Worm (Caenorhabditis elegans) whole organism, L4/young adult: ENCODE measurements around the gene pals-26.

ENCODE experiments used
- W03F9.2 ChIP-seq: fragments of 150-350 bp; optimal IDR thresholded peaks from 2 replicates; lab custom pipeline; 2014; ENCODE audit warnings: missing biosample characterization, missing genetic modification characterization
- dao-5 ChIP-seq: sonication (generic microtip); optimal IDR thresholded peaks from 2 replicates; lab custom pipeline; 2016; ENCODE audit warnings: missing genotype, missing genetic modification characterization, moderate library complexity, missing compliant biosample characterization
- him-1 ChIP-seq: sonication (generic microtip); optimal IDR thresholded peaks from 2 replicates; lab custom pipeline; 2016; ENCODE audit warnings: missing genotype, missing genetic modification reagents, missing genetic modification characterization, missing compliant biosample characterization

Gene pals-26

DNA sequence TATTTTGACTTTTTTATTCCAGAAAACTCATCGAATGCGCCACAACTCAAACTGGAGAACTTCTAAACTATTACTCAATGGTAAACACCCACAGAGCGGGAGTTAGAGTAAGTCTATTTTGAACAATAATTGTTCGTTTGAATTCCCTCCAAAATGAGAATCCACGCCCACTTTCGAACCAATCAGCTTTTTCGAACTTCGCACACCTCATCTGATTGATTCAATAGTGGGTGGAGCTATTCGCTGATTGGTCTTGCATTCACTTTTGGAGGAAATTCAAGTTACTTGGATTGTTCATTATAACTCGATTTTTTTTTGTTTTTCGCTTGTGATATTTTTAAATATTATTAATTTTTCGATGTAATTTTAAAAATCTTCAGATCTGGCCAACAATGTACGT, 20.9 kb downstream of the pals-26 start:
- TF ChIP-seq him-1 (tag; lab: Kevin White, UChicago) (no peak), dao-5 (tag; lab: Kevin White, UChicago) (no peak), W03F9.2 (tag; lab: Kevin White, UChicago) (no peak)

DNA sequence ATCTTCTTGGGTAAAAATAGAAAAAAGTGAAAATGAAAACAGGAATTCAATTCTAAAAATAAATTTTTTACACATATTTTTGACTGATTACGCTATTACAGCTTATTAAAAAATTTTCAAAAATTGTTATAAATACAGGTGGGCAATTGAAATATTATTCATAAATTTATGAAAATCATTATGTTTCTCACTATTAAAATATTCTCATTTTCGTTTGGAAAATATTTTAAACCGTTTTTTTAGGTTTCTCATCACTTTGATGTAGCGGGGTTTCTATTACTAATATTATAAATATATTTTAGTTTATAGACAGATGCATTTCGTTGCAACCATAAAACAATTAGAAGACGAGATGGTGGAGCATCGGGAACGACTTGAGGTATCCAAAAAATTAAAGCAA, 22.2 kb downstream of the pals-26 start, which contains the start of gene R07E5.5:
R07E5.5 (plus strand) TSS at position 301 of the 400 bp plus-strand sequence.
- no peak for TF ChIP-seq dao-5 (tag; lab: Kevin White, UChicago)
- no peak for TF ChIP-seq him-1 (tag; lab: Kevin White, UChicago)
- TF ChIP-seq W03F9.2 (tag; lab: Kevin White, UChicago), result no peak

DNA sequence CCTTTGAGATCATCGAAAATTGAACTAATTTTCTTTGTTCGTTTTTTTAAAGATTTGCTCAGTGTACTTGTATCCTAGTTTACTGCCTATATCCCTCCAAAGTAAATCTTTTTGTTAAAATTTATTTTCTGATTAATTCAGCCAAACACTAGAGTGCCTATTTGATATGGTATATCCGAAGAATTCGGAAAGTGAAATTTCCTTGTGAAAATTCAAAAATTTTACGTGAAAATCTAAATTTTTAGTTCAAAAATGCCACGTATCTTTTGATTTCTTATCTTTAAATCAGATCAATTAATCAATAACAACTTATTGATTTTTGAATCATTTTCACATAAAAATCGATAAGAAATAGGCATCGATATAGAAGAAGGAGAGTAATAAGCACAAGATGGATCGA, 23.5 kb downstream of the pals-26 start, which contains the start of gene R07E5.6:
R07E5.6 (plus strand) TSS at position 301 of the 400 bp plus-strand sequence.
- TF ChIP-seq him-1 (tag; lab: Kevin White, UChicago) (no peak), dao-5 (tag; lab: Kevin White, UChicago) (no peak), W03F9.2 (tag; lab: Kevin White, UChicago) (no peak)

DNA sequence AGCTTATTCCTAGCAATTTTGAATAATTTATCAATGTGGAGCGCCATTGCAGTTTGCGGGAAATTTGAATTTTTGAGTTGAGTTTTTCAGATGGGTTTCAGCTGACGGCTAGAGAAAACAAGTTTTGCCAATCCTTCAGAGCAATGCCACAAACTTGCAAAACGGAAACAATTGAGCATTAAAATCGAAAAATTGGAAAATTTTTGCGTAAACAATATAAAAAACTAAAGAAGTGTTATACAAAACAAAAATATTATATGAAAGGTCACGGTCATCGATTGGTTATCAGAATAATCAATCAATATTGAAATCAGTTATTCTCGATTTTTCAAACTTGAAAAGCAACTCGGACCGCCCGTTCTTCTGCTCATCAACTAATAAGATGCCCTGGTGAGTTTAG, 26.2 kb downstream of the pals-26 start, which contains the start of gene R07E5.15:
R07E5.15 (plus strand) TSS at position 301 of the 400 bp plus-strand sequence.
- no peak for TF ChIP-seq dao-5 (tag; lab: Kevin White, UChicago)
- TF ChIP-seq W03F9.2 (tag; lab: Kevin White, UChicago), result no peak
- no peak for TF ChIP-seq him-1 (tag; lab: Kevin White, UChicago)

DNA sequence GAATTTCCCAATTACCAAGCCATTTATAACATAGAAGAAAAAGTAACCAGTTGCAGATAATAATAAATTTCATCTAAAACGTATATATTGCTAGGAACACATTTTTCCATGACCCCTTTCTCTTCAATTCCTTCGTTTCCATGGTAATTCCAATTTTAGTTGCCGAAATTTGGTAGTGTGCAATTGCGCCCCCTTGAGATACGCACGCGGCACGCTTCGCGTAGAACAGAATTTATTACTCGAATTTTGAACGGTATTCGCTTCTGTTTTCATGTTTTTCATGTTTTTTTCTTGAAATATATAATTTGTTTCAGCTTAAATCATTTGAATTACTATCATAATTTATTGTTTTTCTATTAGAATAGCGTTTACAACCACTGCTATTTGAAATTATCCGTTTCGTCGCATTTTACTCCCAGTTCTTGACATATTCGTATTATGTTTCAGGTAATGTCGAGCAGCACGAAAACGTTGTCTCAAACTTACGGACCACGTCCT, 29.4 kb downstream of the pals-26 start, which contains the start of the genes R07E5.17 and snfc-5:
R07E5.17 (minus strand) TSS at position 98 of the 498 bp plus-strand sequence.
snfc-5 (plus strand) TSS at position 448 of the 498 bp plus-strand sequence.
- no peak for TF ChIP-seq dao-5 (tag; lab: Kevin White, UChicago)
- no peak for TF ChIP-seq him-1 (tag; lab: Kevin White, UChicago)
- TF ChIP-seq W03F9.2 (tag; lab: Kevin White, UChicago), result no peak

DNA sequence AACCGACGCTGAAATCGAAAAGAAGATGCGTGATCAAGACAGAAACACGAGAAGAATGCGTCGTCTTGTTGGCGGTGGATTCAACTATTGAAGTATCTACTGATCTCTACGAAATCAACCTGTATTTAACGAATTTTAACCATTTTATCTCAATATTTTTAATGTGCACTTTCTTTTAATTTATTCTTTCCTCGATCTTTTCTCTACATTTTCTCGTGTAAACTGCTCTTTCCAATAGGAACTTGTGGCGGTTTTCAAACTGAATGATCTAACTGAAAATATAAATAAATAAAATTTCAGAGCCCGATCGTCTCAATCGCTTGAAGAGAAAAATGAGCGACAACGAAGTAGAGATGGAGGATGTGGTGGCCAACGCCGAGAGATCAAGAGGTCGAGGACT, 31.0 kb downstream of the pals-26 start, which contains the start of gene rnp-4:
rnp-4 (plus strand) TSS at position 301 of the 400 bp plus-strand sequence.
- TF ChIP-seq him-1 (tag; lab: Kevin White, UChicago) (no peak), dao-5 (tag; lab: Kevin White, UChicago) (no peak), W03F9.2 (tag; lab: Kevin White, UChicago) (no peak)

DNA sequence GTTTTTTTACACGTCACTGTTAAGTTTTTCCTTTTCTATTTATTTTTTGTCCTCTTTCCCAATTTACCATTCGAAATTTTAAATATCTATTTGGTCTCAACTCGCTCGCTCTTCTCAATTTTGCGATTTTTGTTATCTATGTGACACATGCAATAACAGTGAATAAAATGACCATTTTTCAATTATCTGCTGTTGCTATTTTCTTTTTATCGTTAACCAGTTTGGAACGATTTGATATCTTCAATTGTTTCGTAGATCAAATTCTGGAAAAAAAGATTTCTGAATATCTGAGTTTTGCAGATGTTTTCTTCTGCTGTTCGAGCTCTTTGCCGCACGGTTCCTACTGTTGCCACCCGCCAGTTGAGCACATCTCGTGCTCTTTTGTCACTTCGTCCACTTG, 32.2 kb downstream of the pals-26 start, which contains the start of gene prdx-3:
prdx-3 (plus strand) TSS at position 301 of the 400 bp plus-strand sequence.
- TF ChIP-seq W03F9.2 (tag; lab: Kevin White, UChicago) (no peak), him-1 (tag; lab: Kevin White, UChicago) (no peak), dao-5 (tag; lab: Kevin White, UChicago) (no peak)

DNA sequence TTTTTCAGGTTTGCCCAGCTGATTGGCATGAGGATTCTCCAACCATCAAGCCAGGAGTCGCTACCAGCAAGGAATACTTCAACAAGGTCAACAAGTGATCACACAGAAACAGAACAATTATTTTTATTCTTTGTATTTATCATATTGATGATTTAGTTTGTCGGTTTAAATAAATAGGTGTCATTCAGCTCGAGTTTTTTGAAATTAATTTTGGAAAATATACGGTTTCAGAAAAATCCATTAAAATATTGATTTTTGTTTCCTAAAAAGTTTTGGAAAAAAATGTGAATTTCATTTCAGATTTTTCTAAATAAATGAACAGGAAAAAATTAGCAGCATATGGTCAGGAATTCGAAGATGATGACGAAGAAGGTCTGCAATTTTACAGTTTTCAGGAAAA, 33.3 kb downstream of the pals-26 start, which contains the start of gene gpch-1:
gpch-1 (plus strand) TSS at position 301 of the 400 bp plus-strand sequence.
- TF ChIP-seq dao-5 (tag; lab: Kevin White, UChicago) (no peak), him-1 (tag; lab: Kevin White, UChicago) (no peak), W03F9.2 (tag; lab: Kevin White, UChicago) (no peak)

DNA sequence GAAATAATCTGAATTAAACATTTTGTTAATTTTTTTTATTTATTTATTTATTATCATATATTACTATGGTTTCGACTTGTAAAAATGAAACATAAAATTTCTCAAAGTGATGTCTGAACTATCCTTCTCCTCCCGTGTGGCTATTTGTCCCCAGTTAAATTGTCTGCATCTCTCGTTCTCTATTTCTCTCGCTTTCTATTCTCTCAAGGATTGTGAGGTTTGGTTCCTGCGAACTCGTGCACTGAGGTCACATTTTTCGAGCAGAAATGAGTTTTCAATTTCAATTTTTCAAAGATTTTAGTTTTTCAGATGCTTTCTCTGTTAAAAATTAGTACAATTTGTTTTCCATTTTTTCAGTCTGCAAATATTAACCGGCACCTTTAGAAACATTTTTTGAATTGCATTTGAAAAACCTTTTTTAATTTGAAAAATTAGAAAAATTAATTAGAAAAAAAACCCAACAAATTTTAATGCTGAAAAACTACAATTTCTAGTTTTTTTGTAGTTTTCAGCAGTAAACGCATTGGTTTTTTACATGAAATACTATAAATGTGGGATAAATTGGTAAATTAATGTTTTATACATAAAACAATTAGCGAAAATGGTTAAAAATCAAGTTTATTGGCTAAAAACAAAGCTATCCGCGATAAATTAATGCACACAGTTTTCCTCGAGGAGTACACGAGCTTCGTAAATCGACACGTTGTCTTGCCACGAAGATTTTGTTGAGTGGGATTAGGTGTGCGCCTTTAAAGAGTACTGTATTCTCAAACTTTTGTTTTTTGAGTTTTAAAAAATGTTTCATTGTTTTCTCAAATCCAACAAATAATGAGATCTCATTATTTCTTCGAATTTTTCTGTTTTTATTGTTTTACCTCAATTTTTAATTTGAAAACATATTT, 37.4 kb downstream of the pals-26 start:
- TF ChIP-seq dao-5 (tag; lab: Kevin White, UChicago), result no peak
- no peak for TF ChIP-seq him-1 (tag; lab: Kevin White, UChicago)
- TF ChIP-seq W03F9.2 (tag; lab: Kevin White, UChicago), result no peak

DNA sequence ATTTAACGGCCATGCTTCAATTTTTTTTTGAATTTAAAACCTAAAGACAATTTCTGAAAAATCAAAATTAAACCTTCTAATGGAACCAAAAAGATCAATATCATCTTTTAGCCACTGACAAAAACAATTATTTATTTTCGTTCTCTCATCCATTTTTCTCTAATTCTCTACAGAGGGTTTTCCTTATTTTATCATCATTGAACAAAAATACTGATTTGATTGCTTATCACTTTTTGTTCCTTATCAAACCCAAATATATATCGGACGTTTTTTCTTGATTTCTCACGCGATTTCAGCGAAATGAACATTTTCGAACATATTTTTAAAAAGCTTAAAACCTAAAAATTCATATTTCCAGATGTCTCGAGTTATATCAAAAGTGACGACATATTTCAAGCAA, 38.1 kb downstream of the pals-26 start, which contains the start of gene mpc-1:
mpc-1 (plus strand) TSS at position 359 of the 400 bp plus-strand sequence.
- no peak for TF ChIP-seq W03F9.2 (tag; lab: Kevin White, UChicago)
- no peak for TF ChIP-seq dao-5 (tag; lab: Kevin White, UChicago)
- no peak for TF ChIP-seq him-1 (tag; lab: Kevin White, UChicago)

DNA sequence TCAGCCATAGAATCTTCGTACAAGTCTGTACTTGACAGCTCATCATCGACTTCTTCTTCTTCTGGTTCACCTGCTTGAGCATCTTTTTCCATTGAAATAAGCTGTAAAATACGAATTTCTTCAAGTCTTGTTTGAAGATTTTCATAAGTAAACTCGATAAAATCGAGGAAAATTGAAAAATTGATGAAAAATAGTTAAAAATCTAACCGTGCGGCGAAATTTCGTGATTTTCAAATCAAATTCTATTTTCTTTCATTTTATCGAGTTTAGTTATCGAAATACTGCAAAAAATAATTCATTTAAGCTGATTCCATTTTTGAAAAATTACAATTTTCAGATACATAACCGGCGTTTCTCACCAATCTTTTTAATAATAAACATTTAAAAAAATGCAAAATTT, 40.2 kb downstream of the pals-26 start, which contains the start of gene R07E5.11:
R07E5.11 (minus strand) TSS at position 101 of the 400 bp plus-strand sequence.
- no peak for TF ChIP-seq dao-5 (tag; lab: Kevin White, UChicago)
- no peak for TF ChIP-seq him-1 (tag; lab: Kevin White, UChicago)
- no peak for TF ChIP-seq W03F9.2 (tag; lab: Kevin White, UChicago)

DNA sequence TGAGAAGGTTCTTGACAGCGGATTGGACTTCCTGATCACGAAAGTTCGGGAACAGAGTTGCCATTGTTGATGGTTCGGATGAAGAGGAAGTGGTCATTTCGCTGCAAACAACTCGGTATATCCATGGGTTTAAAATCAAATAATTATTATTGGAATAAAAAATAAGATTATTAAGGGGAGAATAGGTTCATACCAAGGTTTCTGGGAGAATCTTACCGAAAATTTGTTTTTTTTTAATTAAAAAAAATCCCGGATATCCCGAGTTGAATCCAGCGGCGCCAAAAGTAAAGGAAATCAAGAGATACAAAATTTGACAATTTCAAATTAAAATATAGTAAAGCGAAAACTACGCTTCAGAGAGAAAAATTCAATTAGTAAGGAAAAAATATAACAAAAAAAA, 43.0 kb downstream of the pals-26 start, which contains the start of the genes R07E5.19 and pdcd-2:
R07E5.19 (minus strand) TSS at position 101 of the 400 bp plus-strand sequence.
pdcd-2 (minus strand) TSS at position 102 of the 400 bp plus-strand sequence.
- no peak for TF ChIP-seq W03F9.2 (tag; lab: Kevin White, UChicago)
- TF ChIP-seq him-1 (tag; lab: Kevin White, UChicago), result no peak
- TF ChIP-seq dao-5 (tag; lab: Kevin White, UChicago), result no peak
